Worm (Caenorhabditis elegans) whole organism, L4 larva: ENCODE data around the gene myo-2.

ENCODE experiments used
- F26F4.8 ChIP-seq: fragments of 200-800 bp; sonication (Bioruptor generic); conservative IDR thresholded peaks from 2 replicates; pipeline ENCODE4 v1.3.6; 2022; ENCODE audit warnings: missing genetic modification characterization, missing compliant biosample characterization
- F44E2.7 ChIP-seq: fragments of 200-800 bp; sonication (Bioruptor generic); IDR thresholded peaks from 2 replicates; pipeline ENCODE4 v2.1.2; 2022; ENCODE audit warnings: missing genetic modification characterization, missing compliant biosample characterization
- R02D3.7 ChIP-seq: fragments of 150-350 bp; sonication (generic microtip); optimal IDR thresholded peaks from 3 replicates; lab custom pipeline; 2014; ENCODE audit warnings: missing biosample characterization, missing genetic modification characterization
- Y105C5A.15 ChIP-seq: fragments of 200-800 bp; sonication (Bioruptor generic); IDR thresholded peaks from 2 replicates; pipeline ENCODE4 v1.3.6; 2022; ENCODE audit warnings: missing genetic modification characterization, missing compliant biosample characterization
- Y48G9A.11 ChIP-seq: fragments of 200-800 bp; sonication (Bioruptor generic); IDR thresholded peaks from 2 replicates; pipeline ENCODE4 v1.3.6; 2022; ENCODE audit warnings: missing genetic modification reagents, missing genetic modification characterization, missing compliant biosample characterization
- Y5F2A.4 ChIP-seq: fragments of 200-800 bp; sonication (Bioruptor generic); optimal IDR thresholded peaks from 2 replicates; lab custom pipeline; 2018; ENCODE audit warnings: mild to moderate bottlenecking, missing genetic modification characterization, missing compliant biosample characterization
- ZK337.2 ChIP-seq: fragments of 200-800 bp; sonication (Bioruptor generic); IDR thresholded peaks from 2 replicates; pipeline ENCODE4 v1.3.6; 2022; ENCODE audit warnings: missing genetic modification reagents, missing genetic modification characterization, missing compliant biosample characterization
- ZK546.5 ChIP-seq, 2 experiments: sonication (generic microtip); optimal IDR thresholded peaks; 2 replicates each; lab custom pipeline; 2017; ENCODE audit warnings: missing biosample characterization in 2 of 2, missing genetic modification characterization in 2 of 2
- aly-2 ChIP-seq: sonication (generic microtip); optimal IDR thresholded peaks from 2 replicates; lab custom pipeline; 2018; ENCODE audit warnings: missing biosample characterization, missing genetic modification characterization
- ceh-28 ChIP-seq: fragments of 150-350 bp; optimal IDR thresholded peaks from 2 replicates; lab custom pipeline; 2014; ENCODE audit warnings: missing biosample characterization, missing genetic modification reagents, missing genetic modification characterization
- ceh-62 ChIP-seq: sonication (generic microtip); optimal IDR thresholded peaks from 2 replicates; lab custom pipeline; 2017; ENCODE audit warnings: missing biosample characterization, missing genetic modification characterization
- cey-2 ChIP-seq: sonication (generic microtip); optimal IDR thresholded peaks from 3 replicates; lab custom pipeline; 2017; ENCODE audit warnings: missing genetic modification characterization, mild to moderate bottlenecking, missing compliant biosample characterization, antibody characterized with exemption, borderline replicate concordance; ENCODE audit not compliant: insufficient read depth
- daf-16 ChIP-seq, 3 experiments: sonication (generic microtip); optimal IDR thresholded peaks; 2 replicates each; lab custom pipeline; 2016 to 2017; ENCODE audit warnings: missing genetic modification characterization in 3 of 3, missing genetic modification reagents in 3 of 3, mild to moderate bottlenecking in 2 of 3, missing compliant biosample characterization in 2 of 3, missing biosample characterization in 1 of 3, moderate library complexity in 1 of 3
- daf-8 ChIP-seq: fragments of 200-800 bp; sonication (Bioruptor generic); IDR thresholded peaks from 2 replicates; pipeline ENCODE4 v1.3.6; 2022; ENCODE audit warnings: missing genetic modification characterization, missing compliant biosample characterization
- dmd-8 ChIP-seq: fragments of 200-800 bp; sonication (Bioruptor generic); IDR thresholded peaks from 2 replicates; pipeline ENCODE4 v1.3.6; 2022; ENCODE audit warnings: missing genetic modification characterization, missing compliant biosample characterization
- dpl-1 ChIP-seq: fragments of 150-350 bp; optimal IDR thresholded peaks from 2 replicates; lab custom pipeline; 2014; ENCODE audit warnings: missing biosample characterization, missing genetic modification reagents, missing genetic modification characterization
- fos-1 ChIP-seq: fragments of 150-350 bp; optimal IDR thresholded peaks from 2 replicates; lab custom pipeline; 2014; ENCODE audit warnings: missing biosample characterization, missing genetic modification characterization
- hlh-30 ChIP-seq: sonication (generic microtip); optimal IDR thresholded peaks from 2 replicates; lab custom pipeline; 2017; ENCODE audit warnings: antibody characterized with exemption, mild to moderate bottlenecking, missing genetic modification characterization, missing compliant biosample characterization; ENCODE audit not compliant: insufficient read depth
- lim-7 ChIP-seq: fragments of 200-800 bp; sonication (Bioruptor generic); IDR thresholded peaks from 2 replicates; pipeline ENCODE4 v1.3.6; 2022; ENCODE audit warnings: missing genetic modification characterization, missing compliant biosample characterization
- lir-3 ChIP-seq: sonication (generic microtip); optimal IDR thresholded peaks from 2 replicates; lab custom pipeline; 2016; ENCODE audit warnings: mild to moderate bottlenecking, missing genetic modification characterization, missing compliant biosample characterization
- lsy-2 ChIP-seq, 2 experiments: fragments of 150-350 bp in 1 of 2; sonication (generic microtip) in 1 of 2; optimal IDR thresholded peaks; 2 replicates each; lab custom pipeline; 2014 to 2017; ENCODE audit warnings: missing biosample characterization in 2 of 2, missing genetic modification characterization in 2 of 2
- mdt-29 ChIP-seq: fragments of 200-800 bp; sonication (Bioruptor generic); IDR thresholded peaks from 2 replicates; pipeline ENCODE4 v1.3.6; 2022; ENCODE audit warnings: missing genetic modification reagents, missing genetic modification characterization, missing compliant biosample characterization
- mep-1 ChIP-seq: fragments of 150-350 bp; sonication (generic microtip); optimal IDR thresholded peaks from 3 replicates; lab custom pipeline; 2014; ENCODE audit warnings: missing biosample characterization, missing genetic modification characterization
- mes-2 ChIP-seq: sonication (generic microtip); optimal IDR thresholded peaks from 2 replicates; lab custom pipeline; 2016; ENCODE audit warnings: missing genotype, mild to moderate bottlenecking, missing genetic modification characterization, missing compliant biosample characterization; ENCODE audit not compliant: poor library complexity, severe bottlenecking
- mxl-2 ChIP-seq: fragments of 200-800 bp; sonication (Bioruptor generic); conservative IDR thresholded peaks from 2 replicates; pipeline ENCODE4 v1.3.6; 2022; ENCODE audit warnings: missing genetic modification reagents, missing genetic modification characterization, missing compliant biosample characterization
- nhr-111 ChIP-seq: fragments of 200-800 bp; sonication (Bioruptor generic); optimal IDR thresholded peaks from 2 replicates; lab custom pipeline; 2018; ENCODE audit warnings: mild to moderate bottlenecking, missing genetic modification characterization, missing compliant biosample characterization
- nhr-25 ChIP-seq: sonication (generic microtip); optimal IDR thresholded peaks from 2 replicates; lab custom pipeline; 2017; ENCODE audit warnings: missing genetic modification characterization, mild to moderate bottlenecking, missing compliant biosample characterization, antibody characterized with exemption, moderate library complexity, borderline replicate concordance; ENCODE audit not compliant: insufficient read depth
- nhr-41 ChIP-seq: fragments of 200-800 bp; sonication (Bioruptor generic); IDR thresholded peaks from 2 replicates; pipeline ENCODE4 v1.3.6; 2022; ENCODE audit warnings: missing genetic modification reagents, missing genetic modification characterization, missing compliant biosample characterization
- nhr-42 ChIP-seq: fragments of 200-800 bp; sonication (Bioruptor generic); IDR thresholded peaks from 2 replicates; pipeline ENCODE4 v1.3.6; 2022; ENCODE audit warnings: missing genetic modification characterization, missing compliant biosample characterization
- nhr-48 ChIP-seq: sonication (generic microtip); optimal IDR thresholded peaks from 2 replicates; lab custom pipeline; 2016; ENCODE audit warnings: mild to moderate bottlenecking, missing genetic modification characterization, missing compliant biosample characterization
- pha-4 ChIP-seq, 2 experiments: fragments of 150-350 bp in 1 of 2; fragments of 200-800 bp in 1 of 2; sonication (Bioruptor generic) in 1 of 2; IDR thresholded peaks in 1 of 2; optimal IDR thresholded peaks in 1 of 2; 2 replicates each; pipeline versions ENCODE4 v1.3.6 to Lab custom; 2014 to 2022; ENCODE audit warnings: missing genetic modification characterization in 2 of 2, missing genetic modification reagents in 2 of 2, missing biosample characterization in 1 of 2, missing compliant biosample characterization in 1 of 2
- sdz-12 ChIP-seq: fragments of 200-800 bp; sonication (Bioruptor generic); optimal IDR thresholded peaks from 2 replicates; lab custom pipeline; 2018; ENCODE audit warnings: mild to moderate bottlenecking, missing genetic modification characterization, missing compliant biosample characterization
- set-16 ChIP-seq: fragments of 200-800 bp; sonication (Bioruptor generic); IDR thresholded peaks from 2 replicates; pipeline ENCODE4 v1.3.6; 2022; ENCODE audit warnings: missing genetic modification reagents, missing genetic modification characterization, missing compliant biosample characterization
- snpc-4 ChIP-seq: fragments of 150-350 bp; optimal IDR thresholded peaks from 2 replicates; lab custom pipeline; 2014; ENCODE audit warnings: missing biosample characterization, missing genetic modification characterization
- spr-1 ChIP-seq: sonication (generic microtip); optimal IDR thresholded peaks from 2 replicates; lab custom pipeline; 2016; ENCODE audit warnings: mild to moderate bottlenecking, missing genetic modification characterization, missing compliant biosample characterization
- unc-130 ChIP-seq: sonication (generic microtip); optimal IDR thresholded peaks from 2 replicates; lab custom pipeline; 2016; ENCODE audit warnings: missing genetic modification reagents, missing genetic modification characterization, missing compliant biosample characterization
- unc-39 ChIP-seq: sonication (generic microtip); optimal IDR thresholded peaks from 2 replicates; lab custom pipeline; 2017; ENCODE audit warnings: missing biosample characterization, missing genetic modification characterization
- unc-62 ChIP-seq, 3 experiments: fragments of 150-350 bp in 1 of 3; sonication (generic microtip); optimal IDR thresholded peaks in 2 of 3; peaks in 1 of 3; 1 replicate in 1 of 3; 2 replicates in 2 of 3; lab custom pipeline; 2014 to 2017; ENCODE audit warnings: missing biosample characterization in 3 of 3, missing genetic modification characterization in 3 of 3, missing genetic modification reagents in 3 of 3, missing genotype in 1 of 3
- zag-1 ChIP-seq: fragments of 150-350 bp; optimal IDR thresholded peaks from 2 replicates; lab custom pipeline; 2014; ENCODE audit warnings: missing biosample characterization, missing genetic modification characterization
- ztf-7 ChIP-seq: fragments of 150-350 bp; optimal IDR thresholded peaks from 2 replicates; lab custom pipeline; 2014; ENCODE audit warnings: missing biosample characterization, missing genetic modification characterization

The myo-2 gene

DNA sequence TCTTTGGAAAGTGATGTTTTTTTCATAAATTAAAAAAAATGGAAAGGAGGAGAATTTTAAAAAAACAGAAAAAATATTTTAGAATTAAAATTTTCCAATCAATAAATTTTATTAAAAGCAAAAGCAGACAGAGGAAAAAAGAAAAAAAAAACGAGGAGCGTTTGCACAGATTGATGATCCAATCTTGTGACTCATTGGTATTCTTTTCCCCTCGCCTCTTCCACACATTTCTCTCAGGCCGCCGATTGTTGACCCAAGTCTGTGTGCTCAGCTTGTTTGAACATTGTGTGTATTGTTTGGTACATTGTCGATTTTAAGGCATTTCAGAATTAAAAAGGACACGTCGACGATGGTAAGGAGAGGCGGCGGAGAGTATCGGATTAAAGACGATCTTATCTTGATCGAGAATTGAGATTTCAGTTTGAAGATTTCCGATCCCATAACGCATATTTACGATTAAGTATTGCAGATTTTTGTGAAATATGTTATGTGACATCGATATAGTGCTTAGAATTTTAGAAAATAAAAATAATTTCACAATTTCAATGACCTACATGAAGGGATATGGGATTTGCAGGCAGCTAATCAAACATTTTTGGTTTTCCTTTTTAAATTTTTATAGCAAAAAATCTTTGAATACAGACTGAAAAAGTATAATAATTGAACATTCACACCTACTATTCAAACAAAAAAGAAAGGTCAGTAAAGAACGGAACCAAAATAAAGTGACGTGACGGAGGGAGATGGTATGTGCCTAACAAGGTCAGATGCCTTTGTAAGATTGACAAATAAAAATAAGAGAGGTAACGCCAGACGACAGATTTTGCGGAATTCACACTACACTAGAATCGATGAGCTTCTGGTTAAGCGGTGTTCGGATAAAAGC is 48.0 kb downstream of the myo-2 start (continued):
- TF ChIP-seq Y105C5A.15 (GFP tag; lab: Robert Waterston, UW) (no peak), ceh-28 (tag; lab: Kevin White, UChicago) (no peak), mep-1 (tag; lab: Kevin White, UChicago) (no peak), lim-7 (GFP tag; lab: Robert Waterston, UW) (no peak), zag-1 (tag; lab: Kevin White, UChicago) (no peak), aly-2 (tag; lab: Kevin White, UChicago) (no peak), R02D3.7 (tag; lab: Kevin White, UChicago) (no peak), ZK546.5 (tag; optimal IDR thresholded peaks at IDR 0.05; lab: Kevin White, UChicago) (no peak), unc-62 (GFP tag; optimal IDR thresholded peaks at IDR 0.05 in 1 of 2; lab: Kevin White, UChicago) (peak in 1 of 2 experiments; percentile 62), unc-62 (tag; optimal IDR thresholded peaks at IDR 0.05; lab: Kevin White, UChicago) (no peak), unc-39 (tag; lab: Kevin White, UChicago) (no peak), mdt-29 (no peak), ztf-7 (tag; lab: Kevin White, UChicago) (no peak), nhr-41 (GFP tag; lab: Robert Waterston, UW) (no peak), Y5F2A.4 (GFP tag; lab: Kevin White, UChicago) (no peak), nhr-48 (tag; lab: Kevin White, UChicago) (no peak), nhr-111 (GFP tag; lab: Kevin White, UChicago) (no peak), spr-1 (tag; lab: Kevin White, UChicago) (no peak), mes-2 (tag; lab: Kevin White, UChicago) (no peak), mxl-2 (GFP tag; lab: Robert Waterston, UW) (no peak), F26F4.8 (GFP tag; lab: Robert Waterston, UW) (no peak), fos-1 (tag; lab: Kevin White, UChicago) (no peak), daf-16 (GFP tag; optimal IDR thresholded peaks at IDR 0.05; lab: Kevin White, UChicago) (no peak), daf-16 (tag; optimal IDR thresholded peaks at IDR 0.05; lab: Kevin White, UChicago) (peak; percentile 1), cey-2 (tag; lab: Kevin White, UChicago) (no peak), Y48G9A.11 (no peak), dpl-1 (GFP tag; lab: Kevin White, UChicago) (no peak), ZK337.2 (GFP tag; lab: Robert Waterston, UW) (no peak), dmd-8 (GFP tag; lab: Robert Waterston, UW) (no peak), nhr-25 (tag; lab: Kevin White, UChicago) (no peak), daf-8 (GFP tag; lab: Robert Waterston, UW) (no peak), F44E2.7 (no peak), set-16 (GFP tag; lab: Robert Waterston, UW) (no peak), nhr-42 (GFP tag; lab: Robert Waterston, UW) (no peak), lir-3 (tag; lab: Kevin White, UChicago) (no peak), unc-130 (GFP tag; lab: Kevin White, UChicago) (no peak), hlh-30 (tag; lab: Kevin White, UChicago) (peak; percentile 55), snpc-4 (no peak), ceh-62 (tag; lab: Kevin White, UChicago) (no peak), pha-4 (GFP tag; IDR thresholded peaks at IDR 0.05; lab: Robert Waterston, UW) (no peak), pha-4 (tag; optimal IDR thresholded peaks at IDR 0.05; lab: Kevin White, UChicago) (peak; percentile 71), lsy-2 (tag; optimal IDR thresholded peaks at IDR 0.05; lab: Kevin White, UChicago) (peak in 1 of 2 experiments; percentile 34), sdz-12 (no peak)
